Worm (Caenorhabditis elegans): ENCODE results near the gene F35B3.7.

Gene F35B3.7

DNA sequence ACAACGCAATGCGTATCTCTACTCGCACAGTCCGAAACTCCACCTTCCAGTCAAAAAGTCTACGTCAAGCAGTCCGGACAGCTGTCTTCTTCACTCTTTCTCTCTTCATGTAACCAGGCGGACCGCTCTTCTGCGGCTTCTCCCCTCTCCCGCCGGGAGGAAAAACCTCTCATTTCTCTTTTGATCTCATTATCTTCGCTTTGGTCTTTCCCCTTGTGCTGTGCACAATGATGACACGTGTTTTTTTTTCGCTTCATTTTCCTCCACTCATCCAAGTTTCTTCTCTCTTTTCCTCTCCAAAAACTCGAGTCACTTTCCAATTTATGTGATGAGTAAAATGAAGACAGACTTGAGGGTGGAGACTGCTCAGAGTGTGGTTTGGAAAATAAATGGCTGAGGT is at the start of gene F35B3.7:
Gene F35B3.7 (minus strand): TSS at position 133 of the 400 bp plus-strand sequence.
- peak; percentile 33 for TF ChIP-seq nhr-11 (tag; optimal IDR thresholded peaks at IDR 0.05)
- TF ChIP-seq sea-2 (GFP tag; optimal IDR thresholded peaks at IDR 0.05) = no peak
- no peak for TF ChIP-seq fkh-10 (GFP tag; optimal IDR thresholded peaks at IDR 0.05)
- peak; percentile 48 for TF ChIP-seq egl-5 (tag; optimal IDR thresholded peaks at IDR 0.05)
- no peak for TF ChIP-seq nhr-43 (tag; optimal IDR thresholded peaks at IDR 0.05; ENCODE audit: poor library complexity, severe bottlenecking)
- no peak for TF ChIP-seq elt-2 (tag; optimal IDR thresholded peaks at IDR 0.05)
- peak; percentile 46 for TF ChIP-seq lin-39 (tag; optimal IDR thresholded peaks at IDR 0.05)
- TF ChIP-seq elt-1 (tag; optimal IDR thresholded peaks at IDR 0.05) = no peak
- TF ChIP-seq nhr-28 (tag; optimal IDR thresholded peaks at IDR 0.05) = no peak
- TF ChIP-seq nhr-67 (tag; optimal IDR thresholded peaks at IDR 0.05) = no peak
- no peak for TF ChIP-seq ZK546.5 (tag; optimal IDR thresholded peaks at IDR 0.05)
- no peak for TF ChIP-seq jun-1 (tag; optimal IDR thresholded peaks at IDR 0.05)
- TF ChIP-seq hmg-11 (tag; optimal IDR thresholded peaks at IDR 0.05) = no peak

DNA sequence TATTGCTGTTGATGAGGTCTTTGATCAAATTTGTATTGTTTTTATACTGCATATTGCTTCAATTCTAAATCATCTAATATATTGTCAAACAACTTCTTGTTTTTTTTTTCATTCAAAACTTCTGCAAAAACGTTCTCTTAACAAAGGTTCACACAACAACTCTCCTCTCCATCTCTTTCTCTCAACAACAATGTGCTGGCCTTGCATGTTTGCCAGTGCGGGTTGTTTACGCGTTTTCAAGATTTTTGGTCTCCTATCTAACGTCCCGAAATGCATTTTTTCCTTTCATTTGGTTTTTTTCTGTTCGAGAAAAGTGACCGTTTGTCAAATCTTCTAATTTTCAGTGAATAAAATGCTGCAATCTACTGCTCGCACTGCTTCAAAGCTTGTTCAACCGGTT is 49.5 kb upstream of the F35B3.7 start, which contains the start of gene sod-3:
Gene sod-3 (plus strand): TSS at position 338 of the 400 bp plus-strand sequence.
- TF ChIP-seq pha-4 (tag; optimal IDR thresholded peaks at IDR 0.05) (peak; percentile 57), nhr-77 (tag; optimal IDR thresholded peaks at IDR 0.05) (no peak), lin-39 (tag; optimal IDR thresholded peaks at IDR 0.05) (peak; percentile 15)

DNA sequence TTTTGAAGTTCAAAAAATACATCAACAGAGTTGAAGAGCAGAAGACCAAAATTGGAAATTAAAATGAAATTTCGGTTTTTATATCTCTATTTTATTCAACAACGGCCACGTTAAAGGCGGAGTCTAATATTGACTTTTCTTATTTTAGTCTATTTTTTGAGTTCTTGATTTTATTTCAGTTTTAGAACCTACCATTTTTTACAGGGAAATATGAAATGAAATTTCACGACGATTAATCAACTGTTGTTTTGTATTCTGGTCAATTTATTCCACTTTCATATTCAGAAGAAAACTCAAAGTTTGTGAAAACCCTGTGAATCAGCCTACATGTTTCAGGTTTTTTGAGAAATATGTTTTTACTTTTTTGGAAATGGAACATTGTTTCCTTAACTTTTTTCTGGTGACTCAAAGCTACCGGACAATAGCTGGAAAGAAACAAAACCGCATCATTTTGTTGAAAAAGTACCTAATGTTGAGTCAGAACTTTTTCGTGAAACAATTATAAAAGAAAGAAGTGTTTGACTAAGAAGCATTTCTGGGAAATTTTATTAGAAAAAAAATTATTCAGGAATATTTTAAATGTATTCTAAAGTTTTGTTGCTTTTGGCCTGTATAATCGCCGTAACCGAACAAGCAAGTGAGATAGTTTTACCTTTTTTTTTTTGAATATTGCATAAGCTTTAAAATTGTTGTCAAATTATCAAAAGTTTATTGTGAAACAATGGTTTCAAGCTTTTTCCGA is 37.9 kb upstream of the F35B3.7 start, which contains the start of the genes irld-23 and C08A9.10:
Gene irld-23 (minus strand): TSS at position 51 of the 742 bp plus-strand sequence.
Gene C08A9.10 (plus strand): TSS at position 545 of the 742 bp plus-strand sequence.
- TF ChIP-seq sea-2 (GFP tag; optimal IDR thresholded peaks at IDR 0.05) = no peak
- no peak for TF ChIP-seq nhr-77 (tag; optimal IDR thresholded peaks at IDR 0.05)
- TF ChIP-seq nhr-12 (tag; optimal IDR thresholded peaks at IDR 0.05) = no peak

DNA sequence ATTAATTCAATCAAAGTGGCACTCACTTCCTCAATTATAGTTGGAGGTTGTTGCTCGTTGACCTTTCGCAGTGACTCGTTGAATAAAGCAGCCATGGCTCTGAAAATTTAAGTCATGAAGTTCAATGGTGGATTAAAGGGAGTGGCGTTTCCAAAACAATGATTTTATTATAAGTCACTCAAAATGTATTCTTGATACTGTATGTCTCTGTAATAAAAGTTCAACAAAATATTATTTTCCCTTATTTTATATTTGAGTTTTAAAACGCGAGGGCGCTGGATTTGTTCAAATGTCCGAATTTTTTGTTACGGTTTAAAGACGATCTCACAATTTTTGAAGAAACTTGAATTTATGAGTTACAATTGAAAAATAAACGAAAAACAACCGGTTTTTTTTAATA is 29.2 kb upstream of the F35B3.7 start, which contains the start of gene C30G4.4:
Gene C30G4.4 (minus strand): TSS at position 101 of the 400 bp plus-strand sequence.
- TF ChIP-seq mdl-1 (tag; optimal IDR thresholded peaks at IDR 0.05) = no peak
- no peak for TF ChIP-seq daf-12 (tag; optimal IDR thresholded peaks at IDR 0.05)
- no peak for TF ChIP-seq fkh-10 (GFP tag; optimal IDR thresholded peaks at IDR 0.05)
- TF ChIP-seq ama-1 (optimal IDR thresholded peaks at IDR 0.05) = no peak
- no peak for TF ChIP-seq lsy-12 (tag; optimal IDR thresholded peaks at IDR 0.05)
- TF ChIP-seq ceh-28 (tag; optimal IDR thresholded peaks at IDR 0.05) = no peak
- no peak for TF ChIP-seq jun-1 (tag; optimal IDR thresholded peaks at IDR 0.05)
- TF ChIP-seq nfya-1 (tag; optimal IDR thresholded peaks at IDR 0.05; ENCODE audit: insufficient read depth) = no peak
- TF ChIP-seq skn-1 (tag; optimal IDR thresholded peaks at IDR 0.05) = no peak
- no peak for TF ChIP-seq nhr-23 (tag; optimal IDR thresholded peaks at IDR 0.05)
- TF ChIP-seq nhr-11 (tag; optimal IDR thresholded peaks at IDR 0.05) = no peak
- no peak for TF ChIP-seq fkh-2 (tag; optimal IDR thresholded peaks at IDR 0.05)
- no peak for TF ChIP-seq pqm-1 (tag; optimal IDR thresholded peaks at IDR 0.05)
- TF ChIP-seq fos-1 (tag; optimal IDR thresholded peaks at IDR 0.05) = no peak
- TF ChIP-seq tbx-2 (tag; optimal IDR thresholded peaks at IDR 0.05) = no peak
- no peak for TF ChIP-seq nhr-76 (tag; optimal IDR thresholded peaks at IDR 0.05)

DNA sequence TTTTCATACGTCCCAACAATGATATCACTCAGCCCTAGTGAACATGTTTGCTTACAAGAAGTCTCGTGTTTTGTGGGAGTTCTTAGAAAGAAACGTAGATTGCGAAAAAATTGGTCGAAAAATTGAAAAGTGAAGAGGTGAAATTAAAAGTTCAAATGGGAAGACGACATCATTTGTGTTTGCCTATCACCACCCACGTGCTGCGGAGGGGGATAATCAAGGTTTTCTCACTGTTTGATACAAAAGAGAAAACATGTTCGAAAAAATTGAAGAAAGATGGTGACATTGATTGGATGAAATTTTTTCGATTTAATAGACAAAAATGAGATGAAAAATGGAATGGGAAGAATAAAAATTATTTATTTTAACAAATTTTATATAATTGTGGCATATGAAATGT is 27.6 kb upstream of the F35B3.7 start:
- TF ChIP-seq snpc-4 (tag; optimal IDR thresholded peaks at IDR 0.05) = no peak
- no peak for TF ChIP-seq lin-39 (tag; optimal IDR thresholded peaks at IDR 0.05)
- no peak for TF ChIP-seq fkh-2 (tag; optimal IDR thresholded peaks at IDR 0.05)
- TF ChIP-seq nhr-23 (tag; optimal IDR thresholded peaks at IDR 0.05) = peak; percentile 34
- TF ChIP-seq elt-2 (tag; optimal IDR thresholded peaks at IDR 0.05) = no peak
- no peak for TF ChIP-seq unc-39 (tag; optimal IDR thresholded peaks at IDR 0.05)
- TF ChIP-seq aly-2 (tag; optimal IDR thresholded peaks at IDR 0.05) = no peak

DNA sequence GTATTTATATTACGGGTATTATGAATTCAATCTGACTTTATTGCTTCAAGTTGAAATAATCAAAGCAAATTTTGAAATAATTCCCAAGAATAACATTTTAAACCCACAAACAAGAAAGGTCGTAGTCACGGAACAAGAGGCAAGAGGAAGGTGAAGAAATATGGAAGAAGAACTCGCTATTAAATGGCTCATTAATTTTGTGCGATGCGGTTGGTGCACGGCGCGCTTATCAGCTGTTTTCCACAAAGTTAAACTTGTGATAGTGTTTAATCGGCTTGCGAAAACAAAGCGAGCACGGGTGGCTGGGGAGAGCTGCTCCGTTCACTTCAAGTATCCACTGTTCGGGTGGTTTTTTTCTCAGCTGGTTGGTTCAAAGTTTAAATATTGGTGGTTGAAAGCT is 24.1 kb upstream of the F35B3.7 start:
- TF ChIP-seq lin-39 (tag; optimal IDR thresholded peaks at IDR 0.05) (no peak), ztf-11 (tag; optimal IDR thresholded peaks at IDR 0.05) (no peak), pqm-1 (tag; optimal IDR thresholded peaks at IDR 0.05) (peak; percentile 48), nfya-1 (tag; optimal IDR thresholded peaks at IDR 0.05; ENCODE audit: insufficient read depth) (no peak), pha-4 (tag; optimal IDR thresholded peaks at IDR 0.05) (peak; percentile 23), eor-1 (tag; optimal IDR thresholded peaks at IDR 0.05) (no peak), elt-2 (tag; optimal IDR thresholded peaks at IDR 0.05) (peak; percentile 85)

All from whole organism, L3 larva.